Worm (Caenorhabditis elegans) whole organism, early embryonic: ENCODE measurements around the gene gst-27.

Experiments
- F13C5.2 ChIP-seq: sonication (generic microtip); optimal IDR thresholded peaks from 2 replicates; lab custom pipeline; 2017; ENCODE audit warnings: mild to moderate bottlenecking, missing genetic modification characterization, inconsistent platforms, missing compliant biosample characterization
- aly-1 ChIP-seq: sonication (generic microtip); optimal IDR thresholded peaks from 2 replicates; lab custom pipeline; 2016; ENCODE audit warnings: missing genetic modification characterization, missing compliant biosample characterization
- ama-1 ChIP-seq: fragments of 150-350 bp; optimal IDR thresholded peaks from 2 replicates; lab custom pipeline; 2014
- ceh-13 ChIP-seq: fragments of 200-800 bp; sonication (Bioruptor generic); optimal IDR thresholded peaks from 2 replicates; lab custom pipeline; 2018; ENCODE audit warnings: mild to moderate bottlenecking, missing genetic modification characterization, missing compliant biosample characterization
- ceh-36 ChIP-seq: sonication (generic microtip); optimal IDR thresholded peaks from 2 replicates; lab custom pipeline; 2016; ENCODE audit warnings: missing genetic modification characterization, inconsistent platforms, missing compliant biosample characterization
- ets-7 ChIP-seq: sonication (generic microtip); optimal IDR thresholded peaks from 2 replicates; lab custom pipeline; 2016; ENCODE audit warnings: missing genotype, missing genetic modification characterization, missing compliant biosample characterization
- flt-1 ChIP-seq: fragments of 200-800 bp; sonication (Bioruptor generic); IDR thresholded peaks from 2 replicates; pipeline ENCODE4 v1.3.6; 2022; ENCODE audit warnings: missing genetic modification characterization, missing compliant biosample characterization
- hmbx-1 ChIP-seq: sonication (generic microtip); optimal IDR thresholded peaks from 2 replicates; lab custom pipeline; 2016; ENCODE audit warnings: mild to moderate bottlenecking, missing genetic modification characterization, missing compliant biosample characterization
- hmg-4 ChIP-seq: fragments of 200-800 bp; sonication (Bioruptor generic); optimal IDR thresholded peaks from 2 replicates; lab custom pipeline; 2018; ENCODE audit warnings: mild to moderate bottlenecking, missing genetic modification characterization, missing compliant biosample characterization
- pes-1 ChIP-seq: fragments of 200-800 bp; sonication (Bioruptor generic); IDR thresholded peaks from 2 replicates; pipeline ENCODE4 v1.3.6; 2022; ENCODE audit warnings: missing genetic modification reagents, missing genetic modification characterization, missing compliant biosample characterization
- sea-1 ChIP-seq: fragments of 200-800 bp; sonication (Bioruptor generic); conservative IDR thresholded peaks from 2 replicates; pipeline ENCODE4 v1.3.6; 2022; ENCODE audit warnings: missing genetic modification characterization, missing compliant biosample characterization
- tbx-11 ChIP-seq: fragments of 200-800 bp; sonication (Bioruptor generic); IDR thresholded peaks from 2 replicates; pipeline ENCODE4 v1.3.6; 2022; ENCODE audit warnings: missing genetic modification characterization, missing compliant biosample characterization
- tbx-37 ChIP-seq: fragments of 200-800 bp; sonication (Bioruptor generic); conservative IDR thresholded peaks from 2 replicates; pipeline ENCODE4 v1.3.6; 2022; ENCODE audit warnings: missing genetic modification reagents, missing genetic modification characterization, missing compliant biosample characterization
- tra-4 ChIP-seq: sonication (generic microtip); optimal IDR thresholded peaks from 2 replicates; lab custom pipeline; 2017; ENCODE audit warnings: missing genetic modification characterization, missing compliant biosample characterization

DNA sequence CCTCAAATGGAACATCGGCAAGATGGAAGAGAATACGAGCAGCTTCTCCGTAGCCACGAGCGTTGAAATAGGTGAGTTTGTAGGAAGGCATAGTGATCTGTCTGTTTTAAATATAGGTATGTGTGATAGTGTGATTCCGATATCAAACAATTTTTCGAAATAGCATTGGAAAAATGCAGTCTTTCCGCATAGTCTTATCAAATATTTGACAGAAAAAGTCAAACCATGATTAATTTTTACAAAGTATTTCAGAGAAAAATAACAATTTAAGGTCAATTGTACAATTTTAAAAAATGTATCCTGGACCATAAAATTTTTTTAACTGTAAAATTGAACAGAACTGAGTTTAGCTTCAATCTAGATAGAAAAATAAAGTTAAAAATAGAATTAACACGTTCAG, 1.1 kb downstream of the gst-27 start, which contains the start of gene gst-26:
- no peak for TF ChIP-seq flt-1
- no peak for TF ChIP-seq ama-1 (lab: Kevin White, UChicago)
- TF ChIP-seq ceh-13 (GFP tag; lab: Kevin White, UChicago), result no peak
- TF ChIP-seq pes-1, result no peak
- TF ChIP-seq hmg-4 (GFP tag; lab: Kevin White, UChicago), result no peak
- TF ChIP-seq tbx-11 (GFP tag; lab: Robert Waterston, UW), result no peak
- no peak for TF ChIP-seq tra-4
- no peak for TF ChIP-seq sea-1 (GFP tag; lab: Robert Waterston, UW)
- TF ChIP-seq F13C5.2 (tag; lab: Kevin White, UChicago), result no peak
- no peak for TF ChIP-seq aly-1
- TF ChIP-seq tbx-37 (GFP tag; lab: Robert Waterston, UW), result no peak
- no peak for TF ChIP-seq hmbx-1 (tag; lab: Kevin White, UChicago)
- no peak for TF ChIP-seq ceh-36
- no peak for TF ChIP-seq ets-7
